Fruit fly (Drosophila melanogaster): Measurements from ENCODE around the gene papi.
A peak's percentile ranks its signal among the peaks of the same experiment; 100 is the strongest.

DNA sequence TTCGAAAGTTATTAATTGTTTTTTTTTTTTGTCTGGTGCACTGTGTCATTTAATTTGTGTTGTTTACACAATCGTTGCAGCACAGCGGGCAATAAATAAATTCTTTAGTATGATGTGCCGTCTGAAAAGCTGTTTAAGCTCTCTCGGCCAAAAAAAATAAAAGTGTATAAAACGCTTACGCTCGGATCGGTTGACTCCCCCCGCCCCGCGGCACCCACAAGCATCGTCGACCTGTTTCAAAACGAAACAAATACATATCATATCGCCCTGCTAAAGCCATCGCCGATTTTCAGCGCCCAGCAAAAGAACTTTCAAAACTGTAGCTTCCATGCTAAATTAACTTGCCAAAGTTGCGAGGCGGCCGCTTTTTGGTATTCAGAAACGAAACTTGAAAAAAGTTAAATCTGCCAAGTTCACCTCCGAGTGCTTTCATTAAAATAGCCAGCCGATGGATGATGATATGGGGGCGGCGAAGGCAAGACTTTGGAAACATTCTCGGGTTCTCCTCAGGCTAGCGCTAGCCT is 26.2 kb upstream of the papi start:
- no peak for TF ChIP-seq Snoo (tag; optimal IDR thresholded peaks at IDR 0.05)
- TF ChIP-seq CG8301 (tag; optimal IDR thresholded peaks at IDR 0.05) = no peak
- no peak for TF ChIP-seq CG34367 (tag; optimal IDR thresholded peaks at IDR 0.05)
- no peak for TF ChIP-seq Pif1A (GFP tag; optimal IDR thresholded peaks at IDR 0.05)
- TF ChIP-seq D1 (tag; optimal IDR thresholded peaks at IDR 0.05) = no peak
- TF ChIP-seq CG15710 (tag; optimal IDR thresholded peaks at IDR 0.05) = no peak
- no peak for TF ChIP-seq CG32121 (GFP tag; IDR thresholded peaks at IDR 0.05)
- no peak for TF ChIP-seq Ets98B (GFP tag; IDR thresholded peaks at IDR 0.05)
- TF ChIP-seq CG8159 (tag; optimal IDR thresholded peaks at IDR 0.05) = no peak
- TF ChIP-seq EcR (GFP tag; optimal IDR thresholded peaks at IDR 0.05) = peak; percentile 42
- TF ChIP-seq fd96Ca (GFP tag; IDR thresholded peaks at IDR 0.05) = no peak

All from whole organism, pupa.